Worm (Caenorhabditis elegans) whole organism, late embryonic: ENCODE data around the gene nhr-252.

Experiments
- ceh-18 ChIP-seq: sonication (generic microtip); optimal IDR thresholded peaks from 2 replicates; lab custom pipeline; 2016; ENCODE audit warnings: missing genetic modification characterization, missing compliant biosample characterization
- fkh-10 ChIP-seq: fragments of 150-350 bp; optimal IDR thresholded peaks from 2 replicates; lab custom pipeline; 2014; ENCODE audit warnings: missing biosample characterization, missing genetic modification reagents, missing genetic modification characterization
- gmeb-2 ChIP-seq: sonication (generic microtip); optimal IDR thresholded peaks from 2 replicates; lab custom pipeline; 2016; ENCODE audit warnings: missing genetic modification characterization, inconsistent platforms, missing compliant biosample characterization
- hlh-6 ChIP-seq: sonication (generic microtip); optimal IDR thresholded peaks from 2 replicates; lab custom pipeline; 2016; ENCODE audit warnings: missing genotype, missing genetic modification characterization, missing compliant biosample characterization
- pha-4 ChIP-seq: fragments of 150-350 bp; optimal IDR thresholded peaks from 2 replicates; lab custom pipeline; 2018; ENCODE audit warnings: missing biosample characterization, missing genetic modification reagents, missing genetic modification characterization
- pqm-1 ChIP-seq: sonication (generic microtip); optimal IDR thresholded peaks from 2 replicates; lab custom pipeline; 2016; ENCODE audit warnings: missing genetic modification characterization, missing compliant biosample characterization
- sox-2 ChIP-seq: fragments of 200-800 bp; sonication (Bioruptor generic); IDR thresholded peaks from 2 replicates; pipeline ENCODE4 v1.3.6; 2022; ENCODE audit warnings: missing genetic modification reagents, missing genetic modification characterization, missing compliant biosample characterization

- TF ChIP-seq pqm-1 (tag; lab: Kevin White, UChicago) (no peak), sox-2 (GFP tag; lab: Robert Waterston, UW) (no peak), hlh-6 (tag; lab: Kevin White, UChicago) (no peak), pha-4 (no peak), gmeb-2 (no peak), fkh-10 (GFP tag; lab: Kevin White, UChicago) (no peak), ceh-18 (tag; lab: Kevin White, UChicago) (no peak)
Observed at ce11 chrV:449130-449529, 44.7 kb downstream of the nhr-252 start, which contains the start of gene srh-35.
